Fruit fly (Drosophila melanogaster) Kc167 (cell line): Measurements from ENCODE around the gene Plp.

Source experiments
- Myc ChIP-seq: fragments of >200 bp; optimal IDR thresholded peaks from 2 replicates; lab custom pipeline; 2017; ENCODE audit warnings: missing external identifiers
- Sin3A ChIP-seq: fragments of >200 bp; optimal IDR thresholded peaks from 2 replicates; lab custom pipeline; 2018; ENCODE audit warnings: missing external identifiers
- h ChIP-seq: fragments of >200 bp; optimal IDR thresholded peaks from 3 replicates; lab custom pipeline; 2018; ENCODE audit warnings: missing external identifiers
- insv ChIP-seq: fragments of >200 bp; optimal IDR thresholded peaks from 3 replicates; lab custom pipeline; 2018; ENCODE audit warnings: missing external identifiers
- psq ChIP-seq: fragments of >200 bp; optimal IDR thresholded peaks from 2 replicates; lab custom pipeline; 2017; ENCODE audit warnings: missing external identifiers
- ttk ChIP-seq: sonication (Bioruptor generic); optimal IDR thresholded peaks from 2 replicates; lab custom pipeline; 2017; ENCODE audit warnings: missing external identifiers

Plp gene

dm6 chr3L:15094589-15095288 lies at the start of gene Plp, which contains the start of the genes sstn and GlyRS:
Gene Plp, minus strand, starts transcription at chr3L:15094724.
Gene sstn, minus strand, starts transcription at chr3L:15094719.
Gene GlyRS, plus strand, starts transcription at chr3L:15095142.
- TF ChIP-seq insv (lab: Kevin White, UChicago) (no peak), h (no peak), Sin3A (no peak), ttk (lab: Kevin White, UChicago) (no peak), psq (lab: Kevin White, UChicago) (no peak), Myc (lab: Kevin White, UChicago) (no peak)

- TF ChIP-seq psq (lab: Kevin White, UChicago) (no peak), Sin3A (no peak), insv (lab: Kevin White, UChicago) (no peak), ttk (lab: Kevin White, UChicago) (no peak), Myc (lab: Kevin White, UChicago) (no peak), h (no peak)
These were observed 49.4 kb upstream of the Plp start, which contains the start of the genes CG32147 and Pex3 for dm6 chr3L:15143638-15144600. Gene CG32147, minus strand, starts transcription at chr3L:15144059. Gene Pex3, plus strand, starts transcription at chr3L:15144355.

- no peak for TF ChIP-seq psq (lab: Kevin White, UChicago)
- no peak for TF ChIP-seq insv (lab: Kevin White, UChicago)
- no peak for TF ChIP-seq Myc (lab: Kevin White, UChicago)
- no peak for TF ChIP-seq Sin3A
These were observed 48.6 kb upstream of the Plp start for dm6 chr3L:15143108-15143507.

- TF ChIP-seq psq (lab: Kevin White, UChicago) (no peak), Sin3A (no peak), Myc (lab: Kevin White, UChicago) (no peak), insv (lab: Kevin White, UChicago) (no peak), h (no peak), ttk (lab: Kevin White, UChicago) (no peak)
These were observed 47.7 kb upstream of the Plp start, which contains the start of gene Pdi for dm6 chr3L:15142004-15142890. Gene Pdi, minus strand, starts transcription at chr3L:15142840.

- TF ChIP-seq Myc (lab: Kevin White, UChicago) (no peak), ttk (lab: Kevin White, UChicago) (no peak), h (no peak), psq (lab: Kevin White, UChicago) (no peak), Sin3A (no peak), insv (lab: Kevin White, UChicago) (no peak)
These were observed 46.8 kb upstream of the Plp start for dm6 chr3L:15141118-15142003.

dm6 chr3L:15140268-15140957 lies 45.9 kb upstream of the Plp start:
- TF ChIP-seq Myc (lab: Kevin White, UChicago) = no peak
- TF ChIP-seq psq (lab: Kevin White, UChicago) = no peak
- no peak for TF ChIP-seq insv (lab: Kevin White, UChicago)
- no peak for TF ChIP-seq Sin3A
- TF ChIP-seq h = no peak
- TF ChIP-seq ttk (lab: Kevin White, UChicago) = no peak

dm6 chr3L:15137790-15138189 lies 43.3 kb upstream of the Plp start:
- TF ChIP-seq Sin3A = no peak
- no peak for TF ChIP-seq h
- no peak for TF ChIP-seq ttk (lab: Kevin White, UChicago)
- TF ChIP-seq insv (lab: Kevin White, UChicago) = no peak
- no peak for TF ChIP-seq Myc (lab: Kevin White, UChicago)
- no peak for TF ChIP-seq psq (lab: Kevin White, UChicago)

- TF ChIP-seq ttk (lab: Kevin White, UChicago) = no peak
- no peak for TF ChIP-seq Myc (lab: Kevin White, UChicago)
These were observed 42.4 kb upstream of the Plp start, which contains the start of gene CG12316 for dm6 chr3L:15136659-15137572. Gene CG12316, minus strand, starts transcription at chr3L:15136934.

- TF ChIP-seq Myc (lab: Kevin White, UChicago) (no peak), ttk (lab: Kevin White, UChicago) (no peak), h (no peak), insv (lab: Kevin White, UChicago) (no peak), psq (lab: Kevin White, UChicago) (no peak), Sin3A (no peak)
These were observed 36.8 kb upstream of the Plp start, which contains the start of gene CG13457 for dm6 chr3L:15131278-15131677. Gene CG13457, minus strand, starts transcription at chr3L:15131378.
